Worm (Caenorhabditis elegans): Measurements from ENCODE around the gene clec-196.
A peak's percentile ranks its signal among the peaks of the same experiment; 100 is the strongest.

The clec-196 gene

DNA sequence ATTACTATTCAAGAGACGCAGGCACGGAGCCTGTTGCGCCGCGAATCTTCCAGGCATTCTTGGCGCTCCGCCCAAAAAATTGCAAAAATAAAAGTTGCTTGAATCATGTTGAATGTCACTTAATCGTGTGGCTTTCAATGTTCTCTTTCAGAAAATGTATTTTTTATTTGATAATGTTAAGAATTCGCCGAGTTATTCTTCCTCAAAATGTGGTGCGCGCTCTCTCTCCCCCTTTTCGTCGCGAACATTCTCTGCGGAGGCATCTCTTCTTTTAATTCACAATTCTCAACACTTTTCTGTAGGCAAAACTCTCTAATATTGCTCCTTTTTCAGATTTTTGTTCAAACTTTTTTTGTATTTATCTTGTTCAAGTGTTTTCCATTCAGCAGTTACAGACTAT is 1.6 kb downstream of the clec-196 start (continued):
- TF ChIP-seq pqm-1 (tag; optimal IDR thresholded peaks at IDR 0.05) (peak; percentile 18), nhr-84 (tag; optimal IDR thresholded peaks at IDR 0.05) (no peak), lin-13 (GFP tag; optimal IDR thresholded peaks at IDR 0.05) (peak; percentile 92), ceh-82 (tag; optimal IDR thresholded peaks at IDR 0.05) (peak; percentile 94 to 97 (median 95)), nhr-47 (tag; optimal IDR thresholded peaks at IDR 0.05) (peak; percentile 99), nhr-28 (tag; optimal IDR thresholded peaks at IDR 0.05) (peak; percentile 56), nhr-85 (tag) (peak; percentile 99), egl-27 (tag; optimal IDR thresholded peaks at IDR 0.05) (peak; percentile 71 to 88), skn-1 (tag; optimal IDR thresholded peaks at IDR 0.05) (peak; percentile 87), pag-3 (tag; optimal IDR thresholded peaks at IDR 0.05; ENCODE audit: borderline replicate concordance, insufficient read depth) (no peak), lin-39 (tag; optimal IDR thresholded peaks at IDR 0.05) (peak; percentile 91), sptf-1 (tag; optimal IDR thresholded peaks at IDR 0.05) (no peak), dsc-1 (tag; optimal IDR thresholded peaks at IDR 0.05) (peak; percentile 99), blmp-1 (tag; optimal IDR thresholded peaks at IDR 0.05) (peak; percentile 80), mdl-1 (tag; optimal IDR thresholded peaks at IDR 0.05) (peak; percentile 6 to 74), aly-2 (tag; optimal IDR thresholded peaks at IDR 0.05) (peak; percentile 92), efl-3 (GFP tag; optimal IDR thresholded peaks at IDR 0.05) (peak; percentile 69), vab-15 (tag; optimal IDR thresholded peaks at IDR 0.05) (peak; percentile 94), lsy-2 (tag; optimal IDR thresholded peaks at IDR 0.05) (peak; percentile 90 to 96), sup-37 (GFP tag; optimal IDR thresholded peaks at IDR 0.05) (peak; percentile 97), aha-1 (tag; optimal IDR thresholded peaks at IDR 0.05) (peak; percentile 88), ceh-90 (tag; optimal IDR thresholded peaks at IDR 0.05) (peak; percentile 69), F16B12.6 (tag; optimal IDR thresholded peaks at IDR 0.05) (peak; percentile 49), C16A3.4 (tag; optimal IDR thresholded peaks at IDR 0.05) (peak; percentile 96), ces-1 (GFP tag; optimal IDR thresholded peaks at IDR 0.05) (peak; percentile 33), nhr-19 (GFP tag; conservative IDR thresholded peaks at IDR 0.05) (peak; percentile 96), rnt-1 (tag; optimal IDR thresholded peaks at IDR 0.05) (peak; percentile 82), fkh-10 (GFP tag; optimal IDR thresholded peaks at IDR 0.05) (peak; percentile 99), alr-1 (tag; optimal IDR thresholded peaks at IDR 0.05; ENCODE audit: borderline replicate concordance) (no peak), Y116A8C.19 (tag; optimal IDR thresholded peaks at IDR 0.05; ENCODE audit: borderline replicate concordance) (no peak), elt-3 (tag; optimal IDR thresholded peaks at IDR 0.05) (peak; percentile 31 to 96 (median 66)), isw-1 (GFP tag; IDR thresholded peaks at IDR 0.05) (peak; percentile 99), efl-1 (optimal IDR thresholded peaks at IDR 0.05) (peak; percentile 86 to 89), efl-1 (GFP tag; optimal IDR thresholded peaks at IDR 0.05 in 1 of 2) (peak; percentile 72 to 98), unc-130 (tag; optimal IDR thresholded peaks at IDR 0.05) (peak; percentile 91), ceh-88 (GFP tag; IDR thresholded peaks at IDR 0.05) (peak; percentile 98), unc-86 (tag; optimal IDR thresholded peaks at IDR 0.05) (peak; percentile 99), ztf-11 (tag; optimal IDR thresholded peaks at IDR 0.05) (peak; percentile 59 to 96), unc-62 (GFP tag; optimal IDR thresholded peaks at IDR 0.05) (peak; percentile 37), unc-30 (tag; optimal IDR thresholded peaks at IDR 0.05) (no peak), swsn-7 (tag; optimal IDR thresholded peaks at IDR 0.05) (peak; percentile 99), nhr-77 (tag; optimal IDR thresholded peaks at IDR 0.05) (peak; percentile 98), nhr-71 (tag; optimal IDR thresholded peaks at IDR 0.05) (peak; percentile 100), grh-1 (GFP tag; IDR thresholded peaks at IDR 0.05) (peak; percentile 95), mef-2 (tag; optimal IDR thresholded peaks at IDR 0.05) (peak; percentile 81), nhr-20 (tag; optimal IDR thresholded peaks at IDR 0.05) (peak; percentile 99), lin-15B (tag; optimal IDR thresholded peaks at IDR 0.05) (peak; percentile 71), xbp-1 (tag; optimal IDR thresholded peaks at IDR 0.05) (peak; percentile 98), zag-1 (tag; optimal IDR thresholded peaks at IDR 0.05) (peak; percentile 91), zip-4 (GFP tag; optimal IDR thresholded peaks at IDR 0.05) (peak; percentile 95), hlh-17 (GFP tag; optimal IDR thresholded peaks at IDR 0.05; ENCODE audit: borderline replicate concordance) (peak; percentile 23)

Measured in whole organism, L1 larva.